Worm (Caenorhabditis elegans) whole organism, L4/young adult: ENCODE measurements around the gene fbxa-141.

Experiments used
- dao-5 ChIP-seq: sonication (generic microtip); optimal IDR thresholded peaks from 2 replicates; lab custom pipeline; 2016; ENCODE audit warnings: missing genotype, missing genetic modification characterization, moderate library complexity, missing compliant biosample characterization
- him-1 ChIP-seq: sonication (generic microtip); optimal IDR thresholded peaks from 2 replicates; lab custom pipeline; 2016; ENCODE audit warnings: missing genotype, missing genetic modification reagents, missing genetic modification characterization, missing compliant biosample characterization

ce11 chrX:14513462-14513861, 745 bp upstream of the fbxa-141 start:
- no peak for TF ChIP-seq him-1
- no peak for TF ChIP-seq dao-5 (tag; lab: Kevin White, UChicago)
